Worm (Caenorhabditis elegans): ENCODE results near the gene gtf-2H3.

gtf-2H3 gene

DNA sequence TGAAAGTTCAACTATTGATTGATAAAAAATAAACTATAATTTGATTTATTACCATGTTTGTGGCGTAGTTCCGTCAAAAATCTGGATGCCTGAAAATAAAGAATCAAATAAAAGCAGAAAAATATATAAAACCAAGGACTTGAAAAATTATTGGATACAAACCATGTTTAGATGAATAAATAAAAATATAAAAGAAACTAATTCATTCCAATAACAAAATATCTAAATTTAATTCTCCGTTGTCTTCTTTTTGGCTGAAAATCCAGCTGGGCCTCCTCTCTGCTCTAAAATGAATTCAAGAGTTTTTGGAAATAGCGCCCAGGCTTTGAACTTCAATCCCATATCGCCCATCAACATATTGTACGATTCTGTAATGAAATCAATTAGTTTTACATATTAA lies 7.0 kb downstream of the gtf-2H3 start, which contains the start of gene vps-29:
Gene vps-29, minus strand, starts transcription at position 101 of the 400 bp plus-strand sequence.
- TF ChIP-seq snpc-4 (tag; optimal IDR thresholded peaks at IDR 0.05) (no peak), unc-39 (tag; optimal IDR thresholded peaks at IDR 0.05) (no peak), nhr-21 (tag; optimal IDR thresholded peaks at IDR 0.05) (no peak), fos-1 (tag; optimal IDR thresholded peaks at IDR 0.05) (no peak), nhr-10 (tag; optimal IDR thresholded peaks at IDR 0.05) (no peak), blmp-1 (tag; optimal IDR thresholded peaks at IDR 0.05; ENCODE audit: insufficient read depth) (no peak), peb-1 (tag; optimal IDR thresholded peaks at IDR 0.05) (no peak)

ce11 chrIII:10108995-10109394 lies 11.0 kb downstream of the gtf-2H3 start, which contains the start of gene T16H12.9:
TSS of gene T16H12.9 (plus strand) at chrIII:10109295.
- TF ChIP-seq nhr-129 (tag; optimal IDR thresholded peaks at IDR 0.05) (no peak), ztf-11 (tag; optimal IDR thresholded peaks at IDR 0.05) (no peak), ceh-16 (tag; optimal IDR thresholded peaks at IDR 0.05) (no peak), ama-1 (optimal IDR thresholded peaks at IDR 0.05) (no peak), R02D3.7 (tag; optimal IDR thresholded peaks at IDR 0.05) (no peak), skn-1 (tag; optimal IDR thresholded peaks at IDR 0.05) (no peak), ztf-1 (GFP tag; conservative IDR thresholded peaks at IDR 0.05) (no peak), gmeb-1 (tag; optimal IDR thresholded peaks at IDR 0.05) (no peak)

ce11 chrIII:10106390-10106789 lies 13.6 kb downstream of the gtf-2H3 start, which contains the start of gene srt-55:
TSS of gene srt-55 (minus strand) at chrIII:10106490.
- TF ChIP-seq Y55F3AM.14 (GFP tag; optimal IDR thresholded peaks at IDR 0.05) (no peak), lsy-2 (tag; optimal IDR thresholded peaks at IDR 0.05) (no peak), ZK546.5 (tag; optimal IDR thresholded peaks at IDR 0.05) (no peak), nhr-77 (tag; optimal IDR thresholded peaks at IDR 0.05) (no peak), fos-1 (tag; optimal IDR thresholded peaks at IDR 0.05) (no peak), C34F6.9 (tag; optimal IDR thresholded peaks at IDR 0.05) (no peak)

ce11 chrIII:10101352-10101751 lies 18.6 kb downstream of the gtf-2H3 start, which contains the start of gene kel-10:
TSS of gene kel-10 (minus strand) at chrIII:10101452.
- TF ChIP-seq sem-4 (tag; optimal IDR thresholded peaks at IDR 0.05) (no peak), mdl-1 (tag; optimal IDR thresholded peaks at IDR 0.05) (no peak), nhr-23 (tag; optimal IDR thresholded peaks at IDR 0.05) (no peak), snpc-4 (tag; optimal IDR thresholded peaks at IDR 0.05) (no peak), peb-1 (tag; optimal IDR thresholded peaks at IDR 0.05) (no peak), lin-13 (GFP tag; optimal IDR thresholded peaks at IDR 0.05) (no peak), sma-3 (GFP tag; optimal IDR thresholded peaks at IDR 0.05) (no peak), skn-1 (tag; optimal IDR thresholded peaks at IDR 0.05) (no peak), fos-1 (tag; optimal IDR thresholded peaks at IDR 0.05) (no peak), nhr-12 (tag; optimal IDR thresholded peaks at IDR 0.05) (no peak), dmd-4 (tag; optimal IDR thresholded peaks at IDR 0.05) (no peak), nhr-10 (tag; optimal IDR thresholded peaks at IDR 0.05) (no peak), lin-39 (tag; optimal IDR thresholded peaks at IDR 0.05) (no peak), zag-1 (tag; optimal IDR thresholded peaks at IDR 0.05) (no peak), ztf-11 (tag; optimal IDR thresholded peaks at IDR 0.05) (no peak), elt-1 (tag; optimal IDR thresholded peaks at IDR 0.05) (no peak), elt-3 (tag; optimal IDR thresholded peaks at IDR 0.05) (no peak), sma-9 (GFP tag; optimal IDR thresholded peaks at IDR 0.05) (no peak), sma-9 (tag; optimal IDR thresholded peaks at IDR 0.05) (no peak), nhr-129 (tag; optimal IDR thresholded peaks at IDR 0.05) (no peak)

DNA sequence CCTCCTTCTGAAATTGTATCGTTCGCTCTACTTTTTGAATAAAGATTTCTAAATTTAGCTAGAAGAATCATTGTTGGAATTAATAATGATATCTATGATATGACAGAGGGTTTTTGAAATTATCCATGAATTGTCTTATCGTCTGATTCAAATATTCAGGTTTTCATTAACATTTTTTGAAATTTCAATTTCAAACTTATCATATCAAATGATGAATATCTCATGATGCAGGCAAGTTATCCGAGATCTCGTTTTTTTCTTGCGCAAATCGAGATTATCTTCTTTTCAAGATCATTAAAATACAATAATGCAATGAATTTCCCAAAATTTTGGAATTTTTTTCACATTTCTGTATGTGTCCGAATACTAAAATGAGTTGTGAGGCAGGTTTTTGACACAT lies 22.0 kb downstream of the gtf-2H3 start, which contains the start of gene spop-1:
Gene spop-1, minus strand, starts transcription at position 101 of the 400 bp plus-strand sequence.
- TF ChIP-seq nhr-237 (tag; optimal IDR thresholded peaks at IDR 0.05) (no peak), blmp-1 (tag; optimal IDR thresholded peaks at IDR 0.05; ENCODE audit: insufficient read depth) (no peak), nhr-12 (tag; optimal IDR thresholded peaks at IDR 0.05) (no peak), dmd-4 (tag; optimal IDR thresholded peaks at IDR 0.05) (no peak), sma-9 (GFP tag; optimal IDR thresholded peaks at IDR 0.05) (no peak), sma-9 (tag; optimal IDR thresholded peaks at IDR 0.05) (no peak), ama-1 (optimal IDR thresholded peaks at IDR 0.05) (no peak), snpc-4 (tag; optimal IDR thresholded peaks at IDR 0.05) (no peak), ZK546.5 (tag; optimal IDR thresholded peaks at IDR 0.05) (no peak), crh-2 (tag; optimal IDR thresholded peaks at IDR 0.05) (no peak), mdl-1 (tag; optimal IDR thresholded peaks at IDR 0.05) (no peak), ceh-82 (tag; optimal IDR thresholded peaks at IDR 0.05) (no peak), nhr-77 (tag; optimal IDR thresholded peaks at IDR 0.05) (no peak), nhr-6 (tag; optimal IDR thresholded peaks at IDR 0.05) (no peak), unc-39 (tag; optimal IDR thresholded peaks at IDR 0.05) (no peak)
